Worm (Caenorhabditis elegans): ENCODE results near the gene osm-10.

osm-10 gene

ce11 chrIII:7277228-7277627 is 34.1 kb downstream of the osm-10 start, which contains the start of the genes spot-1 and B0361.11:
Gene spot-1 (minus strand): TSS chrIII:7277274.
Gene B0361.11 (plus strand): TSS chrIII:7277599.
- no peak for TF ChIP-seq snpc-4 (GFP tag; optimal IDR thresholded peaks at IDR 0.05)
- TF ChIP-seq snpc-4 (tag; optimal IDR thresholded peaks at IDR 0.05) = peak in 2 of 4 experiments; percentile 12 to 48
- TF ChIP-seq mcd-1 (GFP tag; IDR thresholded peaks at IDR 0.05) = peak; percentile 88
- TF ChIP-seq unc-130 (GFP tag; optimal IDR thresholded peaks at IDR 0.05) = no peak
- TF ChIP-seq snpc-3.4 (tag; optimal IDR thresholded peaks at IDR 0.05) = no peak
- TF ChIP-seq F39B2.1 (GFP tag; IDR thresholded peaks at IDR 0.05) = no peak
- TF ChIP-seq hsf-1 (GFP tag; IDR thresholded peaks at IDR 0.05) = no peak
- no peak for TF ChIP-seq attf-3 (GFP tag; conservative IDR thresholded peaks at IDR 0.05)
- peak; percentile 87 for TF ChIP-seq lin-54 (GFP tag; optimal IDR thresholded peaks at IDR 0.05)
- no peak for TF ChIP-seq dox-1 (GFP tag; IDR thresholded peaks at IDR 0.05)
- TF ChIP-seq dpl-1 (GFP tag; optimal IDR thresholded peaks at IDR 0.05) = peak; percentile 42
- TF ChIP-seq nhr-80 (tag; optimal IDR thresholded peaks at IDR 0.05) = no peak
- TF ChIP-seq lin-35 (GFP tag; optimal IDR thresholded peaks at IDR 0.05) = peak; percentile 1 to 77 (median 27)
- TF ChIP-seq nhr-179 (tag; optimal IDR thresholded peaks at IDR 0.05) = no peak
- TF ChIP-seq efl-1 (GFP tag; optimal IDR thresholded peaks at IDR 0.05) = peak; percentile 75
- TF ChIP-seq cebp-2 (GFP tag; IDR thresholded peaks at IDR 0.05) = no peak
- no peak for TF ChIP-seq chd-7 (tag; optimal IDR thresholded peaks at IDR 0.05)
- no peak for TF ChIP-seq somi-1 (GFP tag; optimal IDR thresholded peaks at IDR 0.05)
- TF ChIP-seq T26A5.8 (tag; optimal IDR thresholded peaks at IDR 0.05) = no peak

ce11 chrIII:7278491-7278890 is 35.4 kb downstream of the osm-10 start:
- peak; percentile 79 for TF ChIP-seq ZK185.1 (tag; optimal IDR thresholded peaks at IDR 0.05; ENCODE audit: poor library complexity, severe bottlenecking)
- peak; percentile 49 for TF ChIP-seq nhr-90 (tag; optimal IDR thresholded peaks at IDR 0.05)
- TF ChIP-seq tbp1 (GFP tag; optimal IDR thresholded peaks at IDR 0.05) = peak; percentile 82
- no peak for TF ChIP-seq mes-4 (tag; optimal IDR thresholded peaks at IDR 0.05)
- no peak for TF ChIP-seq Y95B8A.8 (GFP tag; IDR thresholded peaks at IDR 0.05)
- no peak for TF ChIP-seq ceh-58 (GFP tag; IDR thresholded peaks at IDR 0.05)
- no peak for TF ChIP-seq ccch-3 (GFP tag; optimal IDR thresholded peaks at IDR 0.05)
- TF ChIP-seq lin-54 (GFP tag; optimal IDR thresholded peaks at IDR 0.05) = peak; percentile 76
- TF ChIP-seq snpc-3.4 (tag; optimal IDR thresholded peaks at IDR 0.05) = peak; percentile 73
- no peak for TF ChIP-seq F49E8.2 (tag; optimal IDR thresholded peaks at IDR 0.05; ENCODE audit: insufficient read depth)
- no peak for TF ChIP-seq F37B4.10 (GFP tag; IDR thresholded peaks at IDR 0.05)
- TF ChIP-seq bed-1 (GFP tag; IDR thresholded peaks at IDR 0.05) = no peak
- TF ChIP-seq T26A5.8 (tag; optimal IDR thresholded peaks at IDR 0.05) = no peak
- TF ChIP-seq unc-62 (GFP tag; optimal IDR thresholded peaks at IDR 0.05) = no peak
- peak; percentile 58; the same call in 1 of the 2 replicates for TF ChIP-seq pbrm-1 (GFP tag; IDR thresholded peaks at IDR 0.05)
- peak; percentile 97 for TF ChIP-seq snpc-4 (GFP tag; optimal IDR thresholded peaks at IDR 0.05)
- TF ChIP-seq snpc-4 (tag; optimal IDR thresholded peaks at IDR 0.05) = peak; percentile 99 to 100 (median 100)
- TF ChIP-seq nhr-80 (tag; optimal IDR thresholded peaks at IDR 0.05) = peak; percentile 52
- peak; percentile 94 for TF ChIP-seq nfyb-1 (GFP tag; IDR thresholded peaks at IDR 0.05)
- no peak for TF ChIP-seq ztf-3 (GFP tag; optimal IDR thresholded peaks at IDR 0.05)
- TF ChIP-seq T07F8.4 (tag; optimal IDR thresholded peaks at IDR 0.05) = peak; percentile 25
- no peak for TF ChIP-seq egrh-3 (GFP tag; IDR thresholded peaks at IDR 0.05)
- TF ChIP-seq K12H6.12 (tag; optimal IDR thresholded peaks at IDR 0.05) = peak; percentile 41
- TF ChIP-seq dpff-1 (tag; optimal IDR thresholded peaks at IDR 0.05) = peak; percentile 18
- no peak for TF ChIP-seq sea-2 (GFP tag; IDR thresholded peaks at IDR 0.05)
- TF ChIP-seq hlh-12 (tag; optimal IDR thresholded peaks at IDR 0.05) = no peak
- TF ChIP-seq let-526 (GFP tag; IDR thresholded peaks at IDR 0.05) = no peak
- peak; percentile 43 to 62 for TF ChIP-seq let-607 (tag; optimal IDR thresholded peaks at IDR 0.05)
- TF ChIP-seq tlf-1 (GFP tag; optimal IDR thresholded peaks at IDR 0.05) = peak; percentile 51
- TF ChIP-seq Y67H2A.10 (GFP tag; conservative IDR thresholded peaks at IDR 0.05) = no peak
- peak; percentile 30 for TF ChIP-seq nhr-27 (tag; optimal IDR thresholded peaks at IDR 0.05)
- no peak for TF ChIP-seq fkh-3 (tag; optimal IDR thresholded peaks at IDR 0.05)
- TF ChIP-seq repo-1 (tag; optimal IDR thresholded peaks at IDR 0.05) = peak; percentile 95
- TF ChIP-seq aptf-3 (GFP tag; IDR thresholded peaks at IDR 0.05) = no peak
- TF ChIP-seq attf-5 (GFP tag; optimal IDR thresholded peaks at IDR 0.05) = peak; percentile 58
